Worm (Caenorhabditis elegans): ENCODE results near the gene K01A6.8.

ce11 chrIV:11723255-11723654 is 13.9 kb downstream of the K01A6.8 start:
- no peak for TF ChIP-seq unc-62 (GFP tag; optimal IDR thresholded peaks at IDR 0.05)
- TF ChIP-seq skn-1 (tag; optimal IDR thresholded peaks at IDR 0.05) = no peak
- TF ChIP-seq lin-15B (tag; optimal IDR thresholded peaks at IDR 0.05) = no peak
- TF ChIP-seq ceh-82 (tag; optimal IDR thresholded peaks at IDR 0.05) = peak in 1 of 3 experiments; percentile 9
- TF ChIP-seq C16A3.4 (tag; optimal IDR thresholded peaks at IDR 0.05) = no peak
